Worm (Caenorhabditis elegans): ENCODE results near the gene Y57G11C.499.

The Y57G11C.499 gene

ce11 chrIV:14793900-14794624 is 39.3 kb upstream of the Y57G11C.499 start (continued):
- no peak for TF ChIP-seq mxl-2 (GFP tag; conservative IDR thresholded peaks at IDR 0.05)
- TF ChIP-seq unc-39 (tag; optimal IDR thresholded peaks at IDR 0.05), result no peak
- TF ChIP-seq nhr-48 (tag; optimal IDR thresholded peaks at IDR 0.05), result peak; percentile 20
- no peak for TF ChIP-seq jun-1 (tag; optimal IDR thresholded peaks at IDR 0.05)
- TF ChIP-seq mes-2 (tag; optimal IDR thresholded peaks at IDR 0.05; ENCODE audit: poor library complexity, severe bottlenecking), result peak; percentile 74
- no peak for TF ChIP-seq ceh-82 (tag; optimal IDR thresholded peaks at IDR 0.05)
- TF ChIP-seq lir-3 (tag; optimal IDR thresholded peaks at IDR 0.05), result no peak
- TF ChIP-seq Y75B8A.6 (GFP tag; IDR thresholded peaks at IDR 0.05), result no peak
- TF ChIP-seq ceh-20 (GFP tag; IDR thresholded peaks at IDR 0.05), result peak; percentile 36; the same call in 1 of the 2 replicates
- TF ChIP-seq ZK546.5 (tag; optimal IDR thresholded peaks at IDR 0.05), result no peak
- TF ChIP-seq zip-2 (tag; optimal IDR thresholded peaks at IDR 0.05), result no peak
- TF ChIP-seq spr-1 (tag; optimal IDR thresholded peaks at IDR 0.05), result no peak
- TF ChIP-seq nhr-11 (tag; optimal IDR thresholded peaks at IDR 0.05), result peak; percentile 22
- TF ChIP-seq spr-3 (GFP tag; optimal IDR thresholded peaks at IDR 0.05), result no peak
- no peak for TF ChIP-seq ceh-44 (GFP tag; IDR thresholded peaks at IDR 0.05)
- no peak for TF ChIP-seq lin-39 (tag; optimal IDR thresholded peaks at IDR 0.05)
- no peak for TF ChIP-seq ZK337.2 (GFP tag; IDR thresholded peaks at IDR 0.05)
- no peak for TF ChIP-seq zag-1 (tag; optimal IDR thresholded peaks at IDR 0.05)
- TF ChIP-seq hlh-11 (tag; optimal IDR thresholded peaks at IDR 0.05), result peak; percentile 75
- 0 out of 2 replicates have a peak, but pooled peaks have one; percentile 46 for TF ChIP-seq ctbp-1 (GFP tag; IDR thresholded peaks at IDR 0.05)
- TF ChIP-seq ztf-7 (tag; optimal IDR thresholded peaks at IDR 0.05), result no peak
- TF ChIP-seq nhr-77 (tag; optimal IDR thresholded peaks at IDR 0.05), result peak; percentile 69
- TF ChIP-seq dmd-6 (GFP tag; IDR thresholded peaks at IDR 0.05), result peak; percentile 46
- TF ChIP-seq php-3 (GFP tag; IDR thresholded peaks at IDR 0.05), result no peak
- no peak for TF ChIP-seq F44E2.7 (GFP tag; IDR thresholded peaks at IDR 0.05)
- peak; percentile 89 for TF ChIP-seq mep-1 (tag; optimal IDR thresholded peaks at IDR 0.05)
- TF ChIP-seq nhr-76 (tag; optimal IDR thresholded peaks at IDR 0.05), result no peak
- no peak for TF ChIP-seq R02D3.7 (tag; optimal IDR thresholded peaks at IDR 0.05)
- 0 out of 2 replicates have a peak, but pooled peaks have one; percentile 7 for TF ChIP-seq T26A8.4 (GFP tag; IDR thresholded peaks at IDR 0.05)
- no peak for TF ChIP-seq attf-4 (tag; optimal IDR thresholded peaks at IDR 0.05)
- TF ChIP-seq zfp-3 (GFP tag; conservative IDR thresholded peaks at IDR 0.05), result no peak
- no peak for TF ChIP-seq skn-1 (tag; optimal IDR thresholded peaks at IDR 0.05)
- TF ChIP-seq nhr-111 (GFP tag; optimal IDR thresholded peaks at IDR 0.05), result no peak
- no peak for TF ChIP-seq madf-5 (GFP tag; IDR thresholded peaks at IDR 0.05)
- peak; percentile 18 for TF ChIP-seq duxl-1 (tag; optimal IDR thresholded peaks at IDR 0.05; ENCODE audit: poor library complexity)
- TF ChIP-seq daf-12 (tag; optimal IDR thresholded peaks at IDR 0.05), result no peak
- no peak for TF ChIP-seq madf-9 (GFP tag; conservative IDR thresholded peaks at IDR 0.05)
- peak; percentile 59 for TF ChIP-seq dve-1 (tag; optimal IDR thresholded peaks at IDR 0.05; ENCODE audit: insufficient read depth)
- TF ChIP-seq hmg-1.1 (GFP tag; IDR thresholded peaks at IDR 0.05), result peak; percentile 62; the same call in 1 of the 2 replicates
- peak; percentile 61 to 88 for TF ChIP-seq mdl-1 (tag; optimal IDR thresholded peaks at IDR 0.05)
- peak; percentile 71 for TF ChIP-seq ama-1 (optimal IDR thresholded peaks at IDR 0.05)
- TF ChIP-seq lin-1 (GFP tag; IDR thresholded peaks at IDR 0.05), result no peak
- peak; percentile 93 for TF ChIP-seq mxl-3 (GFP tag; optimal IDR thresholded peaks at IDR 0.05)
- peak; percentile 42 for TF ChIP-seq dpl-1 (GFP tag; optimal IDR thresholded peaks at IDR 0.05)
- TF ChIP-seq gei-8 (GFP tag; optimal IDR thresholded peaks at IDR 0.05), result no peak
- TF ChIP-seq mdt-29 (GFP tag; IDR thresholded peaks at IDR 0.05), result no peak
- no peak for TF ChIP-seq cey-2 (tag; optimal IDR thresholded peaks at IDR 0.05; ENCODE audit: borderline replicate concordance, insufficient read depth)
- TF ChIP-seq lin-15B (tag; optimal IDR thresholded peaks at IDR 0.05), result no peak
- TF ChIP-seq T20F7.1 (GFP tag; optimal IDR thresholded peaks at IDR 0.05), result peak; percentile 16
